Worm (Caenorhabditis elegans) whole organism, L4 larva: ENCODE data around the gene srxa-9.

ENCODE experiments used
- F37D6.2 ChIP-seq: sonication (generic microtip); optimal IDR thresholded peaks from 2 replicates; lab custom pipeline; 2016; ENCODE audit warnings: mild to moderate bottlenecking, missing genetic modification characterization, missing compliant biosample characterization
- F49E8.2 ChIP-seq: sonication (generic microtip); optimal IDR thresholded peaks from 2 replicates; lab custom pipeline; 2016; ENCODE audit warnings: missing compliant biosample characterization, mild to moderate bottlenecking, missing genetic modification characterization, borderline replicate concordance
- R02D3.7 ChIP-seq: fragments of 150-350 bp; sonication (generic microtip); optimal IDR thresholded peaks from 3 replicates; lab custom pipeline; 2014; ENCODE audit warnings: missing biosample characterization, missing genetic modification characterization
- T26A8.4 ChIP-seq: fragments of 200-800 bp; sonication (Bioruptor generic); IDR thresholded peaks from 2 replicates; pipeline ENCODE4 v1.3.6; 2022; ENCODE audit warnings: missing genetic modification characterization, missing compliant biosample characterization
- Y105C5A.15 ChIP-seq: fragments of 200-800 bp; sonication (Bioruptor generic); IDR thresholded peaks from 2 replicates; pipeline ENCODE4 v1.3.6; 2022; ENCODE audit warnings: missing genetic modification characterization, missing compliant biosample characterization
- Y75B8A.6 ChIP-seq: fragments of 200-800 bp; sonication (Bioruptor generic); IDR thresholded peaks from 2 replicates; pipeline ENCODE4 v1.3.6; 2022; ENCODE audit warnings: missing genetic modification reagents, missing genetic modification characterization, missing compliant biosample characterization
- ZK337.2 ChIP-seq: fragments of 200-800 bp; sonication (Bioruptor generic); IDR thresholded peaks from 2 replicates; pipeline ENCODE4 v1.3.6; 2022; ENCODE audit warnings: missing genetic modification reagents, missing genetic modification characterization, missing compliant biosample characterization
- aha-1 ChIP-seq: fragments of 150-350 bp; peaks from one replicate; lab custom pipeline; 2014; ENCODE audit warnings: missing biosample characterization, missing genetic modification characterization
- aly-2 ChIP-seq: sonication (generic microtip); optimal IDR thresholded peaks from 2 replicates; lab custom pipeline; 2018; ENCODE audit warnings: missing biosample characterization, missing genetic modification characterization
- ceh-32 ChIP-seq: sonication (generic microtip); optimal IDR thresholded peaks from 2 replicates; lab custom pipeline; 2016; ENCODE audit warnings: mild to moderate bottlenecking, missing genetic modification characterization, missing compliant biosample characterization; ENCODE audit not compliant: poor library complexity
- ceh-62 ChIP-seq: sonication (generic microtip); optimal IDR thresholded peaks from 2 replicates; lab custom pipeline; 2017; ENCODE audit warnings: missing biosample characterization, missing genetic modification characterization
- ces-1 ChIP-seq: fragments of 150-350 bp; sonication (generic microtip); optimal IDR thresholded peaks from 4 replicates; lab custom pipeline; 2014; ENCODE audit warnings: missing biosample characterization, missing genetic modification reagents, missing genetic modification characterization
- cey-2 ChIP-seq: sonication (generic microtip); optimal IDR thresholded peaks from 3 replicates; lab custom pipeline; 2017; ENCODE audit warnings: missing genetic modification characterization, mild to moderate bottlenecking, missing compliant biosample characterization, antibody characterized with exemption, borderline replicate concordance; ENCODE audit not compliant: insufficient read depth
- daf-12 ChIP-seq: fragments of 150-350 bp; optimal IDR thresholded peaks from 2 replicates; lab custom pipeline; 2014; ENCODE audit warnings: missing biosample characterization, missing genetic modification reagents, missing genetic modification characterization
- daf-16 ChIP-seq, 3 experiments: sonication (generic microtip); optimal IDR thresholded peaks; 2 replicates each; lab custom pipeline; 2016 to 2017; ENCODE audit warnings: missing genetic modification characterization in 3 of 3, missing genetic modification reagents in 3 of 3, mild to moderate bottlenecking in 2 of 3, missing compliant biosample characterization in 2 of 3, missing biosample characterization in 1 of 3, moderate library complexity in 1 of 3
- daf-8 ChIP-seq: fragments of 200-800 bp; sonication (Bioruptor generic); IDR thresholded peaks from 2 replicates; pipeline ENCODE4 v1.3.6; 2022; ENCODE audit warnings: missing genetic modification characterization, missing compliant biosample characterization
- dmd-8 ChIP-seq: fragments of 200-800 bp; sonication (Bioruptor generic); IDR thresholded peaks from 2 replicates; pipeline ENCODE4 v1.3.6; 2022; ENCODE audit warnings: missing genetic modification characterization, missing compliant biosample characterization
- dmd-9 ChIP-seq: fragments of 200-800 bp; sonication (Bioruptor generic); IDR thresholded peaks from 2 replicates; pipeline ENCODE4 v1.3.6; 2022; ENCODE audit warnings: missing genetic modification reagents, missing genetic modification characterization, missing compliant biosample characterization
- dpl-1 ChIP-seq: fragments of 150-350 bp; optimal IDR thresholded peaks from 2 replicates; lab custom pipeline; 2014; ENCODE audit warnings: missing biosample characterization, missing genetic modification reagents, missing genetic modification characterization
- duxl-1 ChIP-seq: sonication (generic microtip); optimal IDR thresholded peaks from 2 replicates; lab custom pipeline; 2016; ENCODE audit warnings: mild to moderate bottlenecking, missing genetic modification characterization, moderate library complexity, missing compliant biosample characterization; ENCODE audit not compliant: poor library complexity
- dve-1 ChIP-seq: sonication (generic microtip); optimal IDR thresholded peaks from 2 replicates; lab custom pipeline; 2017; ENCODE audit warnings: antibody characterized with exemption, mild to moderate bottlenecking, missing genetic modification characterization, missing compliant biosample characterization; ENCODE audit not compliant: insufficient read depth
- egl-27 ChIP-seq: sonication (generic microtip); optimal IDR thresholded peaks from 3 replicates; lab custom pipeline; 2017; ENCODE audit warnings: missing biosample characterization, missing genetic modification reagents, missing genetic modification characterization
- egl-43 ChIP-seq: fragments of 200-800 bp; sonication (Bioruptor generic); IDR thresholded peaks from 2 replicates; pipeline ENCODE4 v1.3.6; 2022; ENCODE audit warnings: missing genetic modification reagents, missing genetic modification characterization, missing compliant biosample characterization
- fos-1 ChIP-seq: fragments of 150-350 bp; optimal IDR thresholded peaks from 2 replicates; lab custom pipeline; 2014; ENCODE audit warnings: missing biosample characterization, missing genetic modification characterization
- gei-8 ChIP-seq: fragments of 200-800 bp; sonication (Bioruptor generic); optimal IDR thresholded peaks from 2 replicates; lab custom pipeline; 2018; ENCODE audit warnings: mild to moderate bottlenecking, missing genetic modification characterization, missing compliant biosample characterization
- hif-1 ChIP-seq, 2 experiments: sonication (generic microtip); optimal IDR thresholded peaks; 2 replicates each; lab custom pipeline; 2016 to 2017; ENCODE audit warnings: missing compliant biosample characterization in 2 of 2, missing genetic modification characterization in 2 of 2, missing genetic modification reagents in 2 of 2, missing genotype in 2 of 2, mild to moderate bottlenecking in 1 of 2
- jun-1 ChIP-seq: fragments of 150-350 bp; optimal IDR thresholded peaks from 2 replicates; lab custom pipeline; 2014; ENCODE audit warnings: missing biosample characterization, missing genetic modification reagents, missing genetic modification characterization
- lin-1 ChIP-seq: fragments of 200-800 bp; sonication (Bioruptor generic); IDR thresholded peaks from 2 replicates; pipeline ENCODE4 v1.3.6; 2022; ENCODE audit warnings: missing genetic modification reagents, missing genetic modification characterization, missing compliant biosample characterization
- lin-15B ChIP-seq: fragments of 150-350 bp; sonication (generic microtip); optimal IDR thresholded peaks from 3 replicates; lab custom pipeline; 2014; ENCODE audit warnings: missing biosample characterization, missing genetic modification characterization
- lir-3 ChIP-seq: sonication (generic microtip); optimal IDR thresholded peaks from 2 replicates; lab custom pipeline; 2016; ENCODE audit warnings: mild to moderate bottlenecking, missing genetic modification characterization, missing compliant biosample characterization
- lsy-2 ChIP-seq, 2 experiments: fragments of 150-350 bp in 1 of 2; sonication (generic microtip) in 1 of 2; optimal IDR thresholded peaks; 2 replicates each; lab custom pipeline; 2014 to 2017; ENCODE audit warnings: missing biosample characterization in 2 of 2, missing genetic modification characterization in 2 of 2
- mdl-1 ChIP-seq, 2 experiments: fragments of 150-350 bp in 1 of 2; sonication (generic microtip) in 1 of 2; optimal IDR thresholded peaks; 2 replicates each; lab custom pipeline; 2014 to 2017; ENCODE audit warnings: missing biosample characterization in 2 of 2, missing genetic modification characterization in 2 of 2
- mdt-29 ChIP-seq: fragments of 200-800 bp; sonication (Bioruptor generic); IDR thresholded peaks from 2 replicates; pipeline ENCODE4 v1.3.6; 2022; ENCODE audit warnings: missing genetic modification reagents, missing genetic modification characterization, missing compliant biosample characterization
- nhr-10 ChIP-seq: fragments of 150-350 bp; optimal IDR thresholded peaks from 2 replicates; lab custom pipeline; 2014; ENCODE audit warnings: missing biosample characterization, missing genetic modification characterization
- nhr-102 ChIP-seq: sonication (generic microtip); optimal IDR thresholded peaks from 2 replicates; lab custom pipeline; 2016; ENCODE audit warnings: mild to moderate bottlenecking, missing genetic modification characterization, moderate library complexity, missing compliant biosample characterization
- nhr-237 ChIP-seq: sonication (generic microtip); optimal IDR thresholded peaks from 2 replicates; lab custom pipeline; 2017; ENCODE audit warnings: missing biosample characterization, missing genetic modification characterization
- nhr-25 ChIP-seq: sonication (generic microtip); optimal IDR thresholded peaks from 2 replicates; lab custom pipeline; 2017; ENCODE audit warnings: missing genetic modification characterization, mild to moderate bottlenecking, missing compliant biosample characterization, antibody characterized with exemption, moderate library complexity, borderline replicate concordance; ENCODE audit not compliant: insufficient read depth
- nhr-48 ChIP-seq: sonication (generic microtip); optimal IDR thresholded peaks from 2 replicates; lab custom pipeline; 2016; ENCODE audit warnings: mild to moderate bottlenecking, missing genetic modification characterization, missing compliant biosample characterization
- nhr-76 ChIP-seq: fragments of 150-350 bp; optimal IDR thresholded peaks from 2 replicates; lab custom pipeline; 2014; ENCODE audit warnings: missing biosample characterization, missing genetic modification characterization
- php-3 ChIP-seq: fragments of 200-800 bp; sonication (Bioruptor generic); IDR thresholded peaks from 2 replicates; pipeline ENCODE4 v1.3.6; 2022; ENCODE audit warnings: missing genetic modification reagents, missing genetic modification characterization, missing compliant biosample characterization
- rbr-2 ChIP-seq: sonication (generic microtip); optimal IDR thresholded peaks from 2 replicates; lab custom pipeline; 2016; ENCODE audit warnings: missing genotype, missing genetic modification characterization, missing compliant biosample characterization
- saeg-2 ChIP-seq: fragments of 200-800 bp; sonication (Bioruptor generic); IDR thresholded peaks from 2 replicates; pipeline ENCODE4 v1.3.6; 2022; ENCODE audit warnings: missing genetic modification reagents, missing genetic modification characterization, missing compliant biosample characterization
- snpc-4 ChIP-seq: fragments of 150-350 bp; optimal IDR thresholded peaks from 2 replicates; lab custom pipeline; 2014; ENCODE audit warnings: missing biosample characterization, missing genetic modification characterization
- spr-3 ChIP-seq: fragments of 200-800 bp; sonication (Bioruptor generic); optimal IDR thresholded peaks from 2 replicates; lab custom pipeline; 2018; ENCODE audit warnings: mild to moderate bottlenecking, missing genetic modification characterization, missing compliant biosample characterization
- unc-130 ChIP-seq: sonication (generic microtip); optimal IDR thresholded peaks from 2 replicates; lab custom pipeline; 2016; ENCODE audit warnings: missing genetic modification reagents, missing genetic modification characterization, missing compliant biosample characterization
- zag-1 ChIP-seq: fragments of 150-350 bp; optimal IDR thresholded peaks from 2 replicates; lab custom pipeline; 2014; ENCODE audit warnings: missing biosample characterization, missing genetic modification characterization
- zfp-2 ChIP-seq: sonication (generic microtip); optimal IDR thresholded peaks from 2 replicates; lab custom pipeline; 2016; ENCODE audit warnings: mild to moderate bottlenecking, missing genetic modification characterization, missing compliant biosample characterization
- zip-11 ChIP-seq: fragments of 200-800 bp; sonication (Bioruptor generic); IDR thresholded peaks from 2 replicates; pipeline ENCODE4 v1.3.6; 2022; ENCODE audit warnings: missing genetic modification characterization, missing compliant biosample characterization
- ztf-11 ChIP-seq: fragments of 150-350 bp; optimal IDR thresholded peaks from 2 replicates; lab custom pipeline; 2014; ENCODE audit warnings: missing biosample characterization, missing genetic modification characterization
- ztf-7 ChIP-seq: fragments of 150-350 bp; optimal IDR thresholded peaks from 2 replicates; lab custom pipeline; 2014; ENCODE audit warnings: missing biosample characterization, missing genetic modification characterization

Gene srxa-9

DNA sequence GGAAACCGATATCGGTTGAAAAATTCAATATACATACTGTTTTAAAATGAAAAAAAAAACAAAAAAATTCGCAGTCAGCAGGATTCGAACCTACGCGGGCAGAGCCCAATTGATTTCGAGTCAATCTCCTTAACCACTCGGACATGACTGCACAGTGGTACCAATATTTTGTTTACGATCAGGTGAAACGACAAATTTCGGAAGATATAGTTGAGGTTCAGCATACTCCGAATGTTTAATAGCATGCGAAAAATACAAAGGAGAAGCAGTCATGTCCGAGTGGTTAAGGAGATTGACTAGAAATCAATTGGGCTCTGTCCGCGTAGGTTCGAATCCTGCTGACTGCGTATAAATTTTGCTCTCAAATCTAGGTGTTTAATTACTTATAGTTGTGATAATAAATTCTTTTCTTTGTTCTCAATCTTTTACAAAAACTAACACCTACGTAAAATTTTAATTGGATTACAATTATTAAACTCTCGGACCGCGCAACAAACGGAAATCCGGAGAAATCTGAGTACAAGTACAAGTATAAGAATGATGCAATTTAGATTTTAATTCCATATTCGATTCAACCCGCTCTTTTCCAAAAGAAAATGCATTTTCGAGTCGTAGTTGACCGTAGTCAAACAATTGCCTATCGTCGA is 26.6 kb downstream of the srxa-9 start, which contains the start of gene Y7A5A.13 (continued):
- TF ChIP-seq daf-16 (GFP tag; optimal IDR thresholded peaks at IDR 0.05; lab: Kevin White, UChicago) (peak; percentile 59 to 80), daf-16 (tag; optimal IDR thresholded peaks at IDR 0.05; lab: Kevin White, UChicago) (peak; percentile 67), dve-1 (tag; lab: Kevin White, UChicago) (peak; percentile 61), egl-43 (peak; percentile 74), ztf-11 (tag; lab: Kevin White, UChicago) (no peak), php-3 (no peak), ZK337.2 (GFP tag; lab: Robert Waterston, UW) (no peak), gei-8 (no peak), zip-11 (GFP tag; lab: Robert Waterston, UW) (0 out of 2 replicates have a peak, but pooled peaks have one; percentile 36), duxl-1 (tag; lab: Kevin White, UChicago) (peak; percentile 54), egl-27 (tag; lab: Kevin White, UChicago) (no peak), daf-8 (GFP tag; lab: Robert Waterston, UW) (no peak), mdt-29 (GFP tag; lab: Robert Waterston, UW) (no peak), spr-3 (GFP tag; lab: Kevin White, UChicago) (peak; percentile 13), ztf-7 (tag; lab: Kevin White, UChicago) (no peak), lir-3 (peak; percentile 17), ces-1 (GFP tag; lab: Kevin White, UChicago) (no peak), cey-2 (tag; lab: Kevin White, UChicago) (no peak), Y75B8A.6 (GFP tag; lab: Robert Waterston, UW) (no peak), lin-15B (tag; lab: Kevin White, UChicago) (no peak), zfp-2 (tag; lab: Kevin White, UChicago) (no peak), zag-1 (no peak), aha-1 (tag; lab: Kevin White, UChicago) (peak; percentile 91), ceh-62 (no peak), nhr-237 (tag; lab: Kevin White, UChicago) (no peak), dpl-1 (GFP tag; lab: Kevin White, UChicago) (no peak), nhr-76 (no peak), nhr-102 (tag; lab: Kevin White, UChicago) (peak; percentile 61), mdl-1 (tag; optimal IDR thresholded peaks at IDR 0.05; lab: Kevin White, UChicago) (no peak), unc-130 (GFP tag; lab: Kevin White, UChicago) (peak; percentile 9), fos-1 (tag; lab: Kevin White, UChicago) (no peak), Y105C5A.15 (no peak), daf-12 (tag; lab: Kevin White, UChicago) (no peak), nhr-48 (tag; lab: Kevin White, UChicago) (peak; percentile 51), F37D6.2 (tag; lab: Kevin White, UChicago) (no peak), saeg-2 (GFP tag; lab: Robert Waterston, UW) (no peak), R02D3.7 (tag; lab: Kevin White, UChicago) (no peak), rbr-2 (tag; lab: Kevin White, UChicago) (no peak), nhr-25 (tag; lab: Kevin White, UChicago) (peak; percentile 4), F49E8.2 (tag; lab: Kevin White, UChicago) (no peak), jun-1 (tag; lab: Kevin White, UChicago) (no peak), hif-1 (tag; optimal IDR thresholded peaks at IDR 0.05; lab: Kevin White, UChicago) (no peak), nhr-10 (tag; lab: Kevin White, UChicago) (no peak), T26A8.4 (peak; percentile 68), dmd-9 (peak; percentile 54; the same call in 1 of the 2 replicates), ceh-32 (tag; lab: Kevin White, UChicago) (no peak), snpc-4 (no peak), lsy-2 (tag; optimal IDR thresholded peaks at IDR 0.05; lab: Kevin White, UChicago) (no peak), lin-1 (GFP tag; lab: Robert Waterston, UW) (peak; percentile 57), aly-2 (tag; lab: Kevin White, UChicago) (no peak), dmd-8 (0 out of 2 replicates have a peak, but pooled peaks have one; percentile 33)
